In the genomic region with DNA sequence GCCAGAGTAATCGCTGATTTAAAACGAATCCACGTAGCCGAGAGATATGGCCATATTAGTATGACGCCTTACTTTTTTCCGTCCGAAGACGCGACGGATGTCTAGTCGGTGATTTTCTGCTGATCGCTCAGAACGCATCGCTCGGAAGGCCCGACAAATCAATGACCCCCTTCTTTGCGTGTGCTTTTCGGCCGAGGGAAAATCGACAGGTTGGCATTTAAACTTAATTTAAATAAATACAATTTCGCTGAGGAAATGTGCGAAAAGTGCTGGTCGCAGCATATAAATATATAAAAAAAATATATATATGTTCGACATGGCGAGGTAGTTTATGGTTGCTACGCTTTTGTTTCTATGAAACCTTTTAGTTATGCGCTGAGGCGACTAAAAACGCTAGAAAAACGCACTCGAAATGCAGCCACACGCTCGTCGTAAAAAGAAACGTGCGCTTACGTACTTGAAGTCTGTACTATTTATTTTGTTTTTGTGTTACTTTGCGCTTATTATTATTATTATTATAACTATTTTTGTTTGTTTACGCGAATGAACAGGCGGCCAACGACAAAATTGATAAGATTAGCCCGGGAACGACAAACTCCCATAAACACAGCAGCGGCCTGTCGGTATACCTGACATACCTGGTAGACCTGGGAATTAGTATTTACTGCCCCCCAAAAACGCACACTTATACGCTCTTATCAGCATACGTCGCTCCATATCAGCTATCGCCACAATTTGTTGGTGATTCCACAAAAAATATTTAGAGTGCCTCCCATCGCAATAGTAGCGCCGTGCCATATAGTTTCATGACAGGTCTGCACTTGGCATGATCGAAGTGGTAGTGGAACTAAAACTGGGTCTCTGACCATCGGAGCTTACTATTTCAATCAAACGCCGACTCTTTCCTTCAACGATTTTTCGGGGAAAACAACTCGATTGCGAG, we compare ENCODE assay signal across 1 fruit fly cellular context.
TF ChIP-seq lines count a peak whose summit lies in the region.

No protein-coding gene starts in this region.

TF ChIP-seq in whole organism, embryonic, 481 proteins besides CTCF, POLR2A, EP300 and RAD21 (continued from another document):
- no peak for TF ChIP-seq sqz (GFP tag; optimal IDR thresholded peaks at IDR 0.05; lab: Kevin White, UChicago)
- peak in 1 of 2 experiments; percentile 1 for TF ChIP-seq eve (GFP tag; optimal IDR thresholded peaks at IDR 0.05; lab: Kevin White, UChicago)
- no peak for TF ChIP-seq CG9817 (tag; optimal IDR thresholded peaks at IDR 0.05; lab: Kevin White, UChicago)
- no peak for TF ChIP-seq Nf-YA (GFP tag; IDR thresholded peaks at IDR 0.05; lab: Robert Waterston, UW)
- peak; percentile 48 for TF ChIP-seq HmgZ (tag; optimal IDR thresholded peaks at IDR 0.05; lab: Kevin White, UChicago)
- TF ChIP-seq Mrtf (GFP tag; IDR thresholded peaks at IDR 0.05; lab: Robert Waterston, UW): no peak
- no peak for TF ChIP-seq CG8290 (GFP tag; optimal IDR thresholded peaks at IDR 0.05; lab: Kevin White, UChicago)
- peak in 1 of 2 experiments; percentile 59 for TF ChIP-seq CG8290 (tag; optimal IDR thresholded peaks at IDR 0.05; lab: Kevin White, UChicago)
- TF ChIP-seq cwo (GFP tag; optimal IDR thresholded peaks at IDR 0.05; lab: Kevin White, UChicago): peak; percentile 66
- TF ChIP-seq Hey (tag; optimal IDR thresholded peaks at IDR 0.05; lab: Kevin White, UChicago): peak; percentile 82
- peak; percentile 77 for TF ChIP-seq Med (GFP tag; lab: Kevin White, UChicago)
- 0 out of 3 replicates have a peak, but pooled peaks have one; percentile 21 for TF ChIP-seq ci (GFP tag; IDR thresholded peaks at IDR 0.05; lab: Robert Waterston, UW)
- TF ChIP-seq CG5180 (GFP tag; optimal IDR thresholded peaks at IDR 0.05; lab: Kevin White, UChicago): peak; percentile 44
- peak; percentile 38 for TF ChIP-seq CG15269 (tag; optimal IDR thresholded peaks at IDR 0.05; lab: Kevin White, UChicago)
- TF ChIP-seq PHDP (tag; optimal IDR thresholded peaks at IDR 0.05; lab: Kevin White, UChicago): peak; percentile 19
- TF ChIP-seq sens-2 (GFP tag; IDR thresholded peaks at IDR 0.05; lab: Robert Waterston, UW): 0 out of 2 replicates have a peak, but pooled peaks have one; percentile 7
- peak; percentile 15 for TF ChIP-seq CG12071 (GFP tag; optimal IDR thresholded peaks at IDR 0.05; lab: Kevin White, UChicago)
- TF ChIP-seq CG18599 (GFP tag; optimal IDR thresholded peaks at IDR 0.05; lab: Kevin White, UChicago): peak; percentile 47
- peak; percentile 1 for TF ChIP-seq CG11504 (tag; optimal IDR thresholded peaks at IDR 0.05; lab: Kevin White, UChicago)
- TF ChIP-seq rib (GFP tag; IDR thresholded peaks at IDR 0.05; lab: Robert Waterston, UW): peak; percentile 16; the same call in 1 of the 2 replicates
- TF ChIP-seq pfk (GFP tag; optimal IDR thresholded peaks at IDR 0.05; lab: Kevin White, UChicago): peak; percentile 22
- TF ChIP-seq GATAe (GFP tag; conservative IDR thresholded peaks at IDR 0.05; lab: Robert Waterston, UW): peak; percentile 68
- peak; percentile 93 for TF ChIP-seq CG10543 (GFP tag; optimal IDR thresholded peaks at IDR 0.05; lab: Kevin White, UChicago)
- peak; percentile 88 for TF ChIP-seq mirr (GFP tag; optimal IDR thresholded peaks at IDR 0.05; lab: Kevin White, UChicago)
- peak; percentile 31 for TF ChIP-seq CG7745 (tag; optimal IDR thresholded peaks at IDR 0.05; lab: Kevin White, UChicago)
- peak; percentile 4 for TF ChIP-seq gem (tag; optimal IDR thresholded peaks at IDR 0.05; lab: Kevin White, UChicago)
- peak; percentile 45 for TF ChIP-seq BtbVII (GFP tag; optimal IDR thresholded peaks at IDR 0.05; lab: Kevin White, UChicago)
- peak; percentile 33 for TF ChIP-seq sens (GFP tag; lab: Kevin White, UChicago)
- TF ChIP-seq grn (GFP tag; optimal IDR thresholded peaks at IDR 0.05; lab: Kevin White, UChicago): peak; percentile 64
- TF ChIP-seq CG3281 (GFP tag; optimal IDR thresholded peaks at IDR 0.05; lab: Kevin White, UChicago): peak; percentile 42
- TF ChIP-seq CG10565 (GFP tag; optimal IDR thresholded peaks at IDR 0.05; lab: Kevin White, UChicago): no peak
- peak; percentile 2 for TF ChIP-seq CG15514 (GFP tag; optimal IDR thresholded peaks at IDR 0.05; lab: Kevin White, UChicago)
- TF ChIP-seq croc (GFP tag; conservative IDR thresholded peaks at IDR 0.05; lab: Robert Waterston, UW): no peak
- TF ChIP-seq HHEX (GFP tag; optimal IDR thresholded peaks at IDR 0.05; lab: Kevin White, UChicago): peak; percentile 8
- TF ChIP-seq lab (GFP tag; optimal IDR thresholded peaks at IDR 0.05; lab: Kevin White, UChicago): peak; percentile 71
- peak; percentile 42 for TF ChIP-seq Fer1 (GFP tag; optimal IDR thresholded peaks at IDR 0.05; lab: Kevin White, UChicago)
- TF ChIP-seq chinmo (GFP tag; IDR thresholded peaks at IDR 0.05; lab: Robert Waterston, UW; ENCODE audit: partially characterized antibody): 0 out of 4 replicates have a peak, but pooled peaks have one; percentile 69
- no peak for TF ChIP-seq Ravus (GFP tag; IDR thresholded peaks at IDR 0.05; lab: Robert Waterston, UW)
- peak; percentile 26 for TF ChIP-seq CG10147 (GFP tag; optimal IDR thresholded peaks at IDR 0.05; lab: Kevin White, UChicago)
- TF ChIP-seq Side (GFP tag; optimal IDR thresholded peaks at IDR 0.05; lab: Kevin White, UChicago): peak; percentile 6
- peak; percentile 98 for TF ChIP-seq CG8359 (GFP tag; optimal IDR thresholded peaks at IDR 0.05; lab: Kevin White, UChicago; ENCODE audit: borderline replicate concordance)
- TF ChIP-seq CG10431 (GFP tag; optimal IDR thresholded peaks at IDR 0.05; lab: Kevin White, UChicago): no peak
- TF ChIP-seq mld (GFP tag; IDR thresholded peaks at IDR 0.05; lab: Robert Waterston, UW; ENCODE audit: partially characterized antibody): 0 out of 3 replicates have a peak, but pooled peaks have one; percentile 21
- no peak for TF ChIP-seq CG6813 (GFP tag; optimal IDR thresholded peaks at IDR 0.05; lab: Kevin White, UChicago)
- peak; percentile 44 for TF ChIP-seq kni (GFP tag; optimal IDR thresholded peaks at IDR 0.05; lab: Kevin White, UChicago)
- TF ChIP-seq Kr (GFP tag; optimal IDR thresholded peaks at IDR 0.05; lab: Kevin White, UChicago): no peak
- peak; percentile 57; the same call in 2 of the 3 replicates for TF ChIP-seq vnd (GFP tag; IDR thresholded peaks at IDR 0.05; lab: Robert Waterston, UW; ENCODE audit: partially characterized antibody)
- TF ChIP-seq CG13894 (tag; optimal IDR thresholded peaks at IDR 0.05; lab: Kevin White, UChicago): peak; percentile 15
- peak; percentile 56 for TF ChIP-seq D (optimal IDR thresholded peaks at IDR 0.05; lab: Kevin White, UChicago)
- no peak for TF ChIP-seq D (GFP tag; optimal IDR thresholded peaks at IDR 0.05; lab: Kevin White, UChicago)
- peak; percentile 43 for TF ChIP-seq CG2678 (tag; optimal IDR thresholded peaks at IDR 0.05; lab: Kevin White, UChicago)
- peak; percentile 12 for TF ChIP-seq Deaf1 (tag; optimal IDR thresholded peaks at IDR 0.05; lab: Kevin White, UChicago)
- 0 out of 2 replicates have a peak, but pooled peaks have one; percentile 14 for TF ChIP-seq E2f2 (GFP tag; IDR thresholded peaks at IDR 0.05; lab: Robert Waterston, UW)
- TF ChIP-seq ase (GFP tag; IDR thresholded peaks at IDR 0.05; lab: Robert Waterston, UW): no peak
- peak; percentile 27 for TF ChIP-seq B-H2 (GFP tag; optimal IDR thresholded peaks at IDR 0.05; lab: Kevin White, UChicago)
- TF ChIP-seq usp (GFP tag; optimal IDR thresholded peaks at IDR 0.05; lab: Kevin White, UChicago): no peak
- peak; percentile 38 for TF ChIP-seq cg (GFP tag; optimal IDR thresholded peaks at IDR 0.05; lab: Kevin White, UChicago)
- peak; percentile 90 for TF ChIP-seq CG12769 (tag; optimal IDR thresholded peaks at IDR 0.05; lab: Kevin White, UChicago)
- TF ChIP-seq sug (tag; optimal IDR thresholded peaks at IDR 0.05; lab: Kevin White, UChicago): peak; percentile 95
- no peak for TF ChIP-seq ind (GFP tag; optimal IDR thresholded peaks at IDR 0.05; lab: Kevin White, UChicago)
- TF ChIP-seq ATbp (GFP tag; optimal IDR thresholded peaks at IDR 0.05; lab: Kevin White, UChicago): peak; percentile 23
- TF ChIP-seq CG7987 (GFP tag; optimal IDR thresholded peaks at IDR 0.05; lab: Kevin White, UChicago): peak; percentile 23
- peak; percentile 54 for TF ChIP-seq chm (GFP tag; IDR thresholded peaks at IDR 0.05; lab: Robert Waterston, UW)
- 0 out of 2 replicates have a peak, but pooled peaks have one; percentile 12 for TF ChIP-seq seq (GFP tag; IDR thresholded peaks at IDR 0.05; lab: Robert Waterston, UW)
- TF ChIP-seq CG6791 (GFP tag; IDR thresholded peaks at IDR 0.05; lab: Robert Waterston, UW; ENCODE audit: partially characterized antibody): 0 out of 3 replicates have a peak, but pooled peaks have one; percentile 24
- TF ChIP-seq CG6254 (GFP tag; optimal IDR thresholded peaks at IDR 0.05; lab: Kevin White, UChicago): peak; percentile 10
- TF ChIP-seq klu (GFP tag; IDR thresholded peaks at IDR 0.05; lab: Robert Waterston, UW): no peak
- peak; percentile 90 for TF ChIP-seq sd (tag; optimal IDR thresholded peaks at IDR 0.05; lab: Kevin White, UChicago)
- TF ChIP-seq CG16815 (GFP tag; optimal IDR thresholded peaks at IDR 0.05; lab: Kevin White, UChicago): no peak
- TF ChIP-seq CG10462 (GFP tag; optimal IDR thresholded peaks at IDR 0.05; lab: Kevin White, UChicago): no peak
- TF ChIP-seq odd (GFP tag; optimal IDR thresholded peaks at IDR 0.05; lab: Kevin White, UChicago): peak; percentile 46
